Fruit fly (Drosophila melanogaster): ENCODE measurements around the gene CG11504.

Gene CG11504

DNA sequence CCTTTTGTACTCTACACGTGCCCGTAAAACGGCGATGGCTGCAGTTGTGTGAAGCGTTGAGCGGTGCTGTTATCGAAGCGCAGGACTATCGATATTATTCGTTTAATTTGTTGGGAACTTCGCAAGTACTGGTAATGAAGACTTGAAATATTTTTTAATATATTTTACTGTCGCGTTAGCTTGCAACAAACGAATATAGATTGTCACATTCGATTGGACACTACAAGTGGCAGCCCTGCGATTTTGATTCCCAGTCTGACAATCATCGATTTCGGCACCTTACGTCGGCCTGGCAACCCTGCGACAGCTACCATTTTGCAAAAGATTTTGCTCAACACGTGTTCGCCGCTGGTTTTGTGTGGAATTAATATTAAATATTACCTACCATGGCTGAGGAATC, 6.9 kb downstream of the CG11504 start, which contains the start of the genes Nlp and Nph (continued):
- TF ChIP-seq HmgZ (tag; optimal IDR thresholded peaks at IDR 0.05) (peak; percentile 69), CG17359 (tag; optimal IDR thresholded peaks at IDR 0.05) (peak; percentile 0), CG13624 (GFP tag; optimal IDR thresholded peaks at IDR 0.05) (peak; percentile 28), trem (tag; optimal IDR thresholded peaks at IDR 0.05) (peak; percentile 90), Spps (tag; optimal IDR thresholded peaks at IDR 0.05) (peak; percentile 7), mam (GFP tag; optimal IDR thresholded peaks at IDR 0.05) (peak; percentile 36), Awh (GFP tag; IDR thresholded peaks at IDR 0.05) (no peak), Mrtf (GFP tag; IDR thresholded peaks at IDR 0.05) (no peak), bigmax (GFP tag; optimal IDR thresholded peaks at IDR 0.05) (no peak), NFAT (GFP tag; IDR thresholded peaks at IDR 0.05) (no peak), vnd (GFP tag; IDR thresholded peaks at IDR 0.05; ENCODE audit: partially characterized antibody) (peak; percentile 75; the same call in 2 of the 3 replicates), inv (GFP tag; IDR thresholded peaks at IDR 0.05; ENCODE audit: partially characterized antibody) (peak; percentile 70), CG11085 (GFP tag; IDR thresholded peaks at IDR 0.05) (no peak), HHEX (GFP tag; optimal IDR thresholded peaks at IDR 0.05) (no peak), yki (optimal IDR thresholded peaks at IDR 0.05) (no peak), Ravus (GFP tag; IDR thresholded peaks at IDR 0.05) (no peak), CG6765 (GFP tag; optimal IDR thresholded peaks at IDR 0.05) (no peak), Mad (GFP tag; optimal IDR thresholded peaks at IDR 0.05) (peak; percentile 41), CG31441 (GFP tag; IDR thresholded peaks at IDR 0.05) (no peak), NC2β (GFP tag; optimal IDR thresholded peaks at IDR 0.05) (no peak), CG18476 (GFP tag; optimal IDR thresholded peaks at IDR 0.05) (peak; percentile 32), CG15479 (GFP tag; optimal IDR thresholded peaks at IDR 0.05) (no peak), CG4328 (GFP tag; optimal IDR thresholded peaks at IDR 0.05) (no peak), bsh (GFP tag; optimal IDR thresholded peaks at IDR 0.05) (peak in 1 of 2 experiments; percentile 19), CG30020 (tag; optimal IDR thresholded peaks at IDR 0.05) (peak; percentile 38), unc-4 (GFP tag; IDR thresholded peaks at IDR 0.05; ENCODE audit: partially characterized antibody) (peak; percentile 90), CG7556 (GFP tag; optimal IDR thresholded peaks at IDR 0.05) (no peak), CG4617 (GFP tag; optimal IDR thresholded peaks at IDR 0.05; ENCODE audit: borderline replicate concordance) (peak; percentile 28), rib (GFP tag; IDR thresholded peaks at IDR 0.05) (no peak), hth (optimal IDR thresholded peaks at IDR 0.05) (no peak), Sry-δ (GFP tag; optimal IDR thresholded peaks at IDR 0.05) (peak; percentile 81), tgo (GFP tag; IDR thresholded peaks at IDR 0.05) (no peak; the same call in 2 of the 3 replicates), Rfx (GFP tag; IDR thresholded peaks at IDR 0.05) (peak; percentile 48; the same call in 1 of the 2 replicates), CHES-1-like (GFP tag; optimal IDR thresholded peaks at IDR 0.05) (peak; percentile 40), Bdp1 (GFP tag; optimal IDR thresholded peaks at IDR 0.05) (no peak), danr (GFP tag; IDR thresholded peaks at IDR 0.05) (no peak), kah (GFP tag; optimal IDR thresholded peaks at IDR 0.05) (peak; percentile 75), CG17186 (GFP tag; optimal IDR thresholded peaks at IDR 0.05) (peak; percentile 80), usp (GFP tag; optimal IDR thresholded peaks at IDR 0.05) (no peak), CG34422 (GFP tag; IDR thresholded peaks at IDR 0.05) (peak; percentile 51; the same call in 1 of the 3 replicates), Pdp1 (GFP tag; optimal IDR thresholded peaks at IDR 0.05) (peak; percentile 11 to 19), CG7357 (GFP tag; IDR thresholded peaks at IDR 0.05) (no peak), Abd-B (GFP tag; optimal IDR thresholded peaks at IDR 0.05) (no peak), CG7987 (GFP tag; optimal IDR thresholded peaks at IDR 0.05) (no peak), MESR4 (GFP tag; optimal IDR thresholded peaks at IDR 0.05) (peak; percentile 29), cwo (GFP tag; optimal IDR thresholded peaks at IDR 0.05) (peak; percentile 33), CG14441 (GFP tag; IDR thresholded peaks at IDR 0.05) (no peak), CG8089 (GFP tag; optimal IDR thresholded peaks at IDR 0.05) (no peak), CG12391 (tag; optimal IDR thresholded peaks at IDR 0.05) (peak; percentile 42), caup (GFP tag; optimal IDR thresholded peaks at IDR 0.05; ENCODE audit: severe bottlenecking) (peak; percentile 22), MTF-1 (GFP tag; optimal IDR thresholded peaks at IDR 0.05; ENCODE audit: borderline replicate concordance) (no peak)
